Worm (Caenorhabditis elegans): ENCODE measurements around the gene F33H12.1.
"Not testable (repeated sequence)": the region's sequence is repeated elsewhere in the genome, so short reads cannot be mapped to it uniquely, and the experiment has no call there.

F33H12.1 gene

DNA sequence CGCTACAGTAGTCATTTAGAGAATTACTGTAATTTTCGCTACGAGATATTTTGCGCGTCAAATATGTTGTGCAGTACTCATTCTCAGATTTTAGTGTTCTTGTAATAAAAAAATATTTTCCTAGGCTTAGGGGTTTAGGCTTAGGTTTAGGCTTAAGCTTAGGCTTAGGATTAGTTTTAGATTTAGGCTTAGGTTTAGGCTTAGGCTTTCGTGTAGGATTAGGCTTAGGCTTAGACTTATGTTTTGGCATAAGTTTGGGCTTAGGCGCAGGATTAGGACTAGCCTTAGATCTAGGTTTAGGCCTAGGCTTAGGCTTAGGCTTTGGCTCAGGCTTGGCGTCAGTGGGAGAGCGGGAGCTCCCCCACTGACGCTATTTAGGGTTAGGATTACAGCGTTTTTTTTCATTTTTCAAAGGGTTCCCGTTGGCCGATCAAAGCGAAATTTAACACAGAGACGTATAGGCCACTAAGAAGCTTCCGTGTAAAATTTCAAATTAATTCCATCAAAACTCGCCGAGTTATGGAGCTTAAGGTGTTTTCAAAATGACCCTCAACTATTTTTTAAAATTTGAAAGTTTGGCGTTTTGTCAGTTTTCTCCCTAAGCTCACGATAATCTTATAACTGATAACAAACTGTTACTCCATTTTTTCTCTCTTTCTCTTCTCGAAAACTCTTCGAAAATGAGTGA, 39.3 kb downstream of the F33H12.1 start, which contains the start of gene F22E5.8:
F22E5.8 (plus strand) TSS at position 638 of the 688 bp plus-strand sequence.
- TF ChIP-seq egl-13, vab-15, nhr-28 (tag; optimal IDR thresholded peaks at IDR 0.05): not testable (repeated sequence)

DNA sequence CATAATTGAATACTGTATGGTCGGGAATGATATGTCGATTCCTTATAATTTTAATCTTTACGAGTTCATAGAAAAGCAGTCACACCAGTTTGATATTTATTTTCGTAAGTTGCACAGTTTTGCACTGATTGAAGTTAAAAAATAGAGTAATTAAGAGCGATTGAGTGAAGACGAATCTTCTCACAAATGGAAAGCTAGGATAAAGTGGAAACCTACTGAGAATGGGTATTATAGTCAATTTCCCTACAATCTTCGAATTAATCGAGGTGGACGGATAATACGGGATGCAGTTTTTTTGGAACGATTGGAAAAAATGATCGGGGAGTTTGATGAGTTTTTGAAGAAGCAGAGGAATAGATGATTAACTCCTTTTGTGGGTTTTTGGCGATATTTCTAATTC, 40.7 kb downstream of the F33H12.1 start, which contains the start of gene F22E5.23:
F22E5.23 (plus strand) TSS at position 301 of the 400 bp plus-strand sequence.
- TF ChIP-seq unc-98 (GFP tag; IDR thresholded peaks at IDR 0.05) (no peak), Y116A8C.19 (tag; optimal IDR thresholded peaks at IDR 0.05; ENCODE audit: borderline replicate concordance) (no peak), tbx-2 (tag; optimal IDR thresholded peaks at IDR 0.05) (no peak), C16A3.4 (tag; optimal IDR thresholded peaks at IDR 0.05) (no peak), pag-3 (tag; optimal IDR thresholded peaks at IDR 0.05; ENCODE audit: borderline replicate concordance, insufficient read depth) (no peak), nhr-84 (tag; optimal IDR thresholded peaks at IDR 0.05) (no peak), nhr-237 (tag; optimal IDR thresholded peaks at IDR 0.05) (no peak), ama-1 (optimal IDR thresholded peaks at IDR 0.05) (no peak), ceh-8 (GFP tag; optimal IDR thresholded peaks at IDR 0.05) (no peak), lin-15B (tag; optimal IDR thresholded peaks at IDR 0.05) (no peak), unc-130 (tag; optimal IDR thresholded peaks at IDR 0.05) (no peak), jun-1 (tag; optimal IDR thresholded peaks at IDR 0.05) (no peak), egl-13 (tag; optimal IDR thresholded peaks at IDR 0.05) (no peak)

DNA sequence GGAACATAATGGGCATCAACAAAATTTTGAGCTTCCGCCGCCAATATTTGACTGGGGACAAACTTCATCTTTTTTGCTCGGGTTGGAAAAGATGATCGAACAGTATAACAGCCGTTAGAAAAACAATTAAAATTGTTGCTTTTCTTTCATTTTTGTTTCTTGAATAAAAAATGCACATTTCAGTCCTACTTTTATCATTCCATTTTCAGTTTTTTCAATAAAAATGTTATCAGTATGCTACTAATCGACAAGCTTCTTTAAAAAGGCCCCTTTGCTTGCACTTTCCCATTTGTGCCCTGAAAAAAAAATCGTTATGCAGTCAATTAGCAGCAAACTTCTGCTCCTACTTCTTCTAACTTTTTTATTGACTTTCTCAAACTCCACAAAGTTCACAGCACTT, 41.5 kb downstream of the F33H12.1 start, which contains the start of gene F22E5.7:
F22E5.7 (plus strand) TSS at position 301 of the 400 bp plus-strand sequence.
- TF ChIP-seq efl-1 (optimal IDR thresholded peaks at IDR 0.05) (no peak), efl-1 (GFP tag; optimal IDR thresholded peaks at IDR 0.05 in 1 of 2) (no peak), nhr-84 (tag; optimal IDR thresholded peaks at IDR 0.05) (no peak), lin-39 (tag; optimal IDR thresholded peaks at IDR 0.05) (no peak)

DNA sequence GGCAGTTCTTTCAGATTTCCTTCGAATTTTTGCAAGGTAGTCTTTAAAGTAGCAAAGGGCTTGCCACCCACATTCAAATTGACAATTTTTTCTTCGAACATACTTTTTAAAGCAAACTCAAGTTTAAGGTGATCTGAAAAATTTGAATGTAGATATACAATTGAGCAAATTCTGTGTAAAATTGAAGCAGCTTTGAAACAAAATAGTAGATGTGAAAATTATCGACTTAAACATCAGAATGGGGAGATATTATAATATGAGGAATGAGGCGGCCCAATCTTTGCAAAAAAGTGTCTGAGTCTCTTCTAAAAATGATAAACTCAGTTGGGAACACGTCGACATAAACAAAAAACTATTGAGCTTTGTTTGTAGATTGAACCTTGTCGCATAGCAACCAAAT, 44.2 kb downstream of the F33H12.1 start, which contains the start of gene F22E5.11:
F22E5.11 (minus strand) TSS at position 101 of the 400 bp plus-strand sequence.
- TF ChIP-seq nhr-47 (tag; optimal IDR thresholded peaks at IDR 0.05) (no peak), ceh-90 (tag; optimal IDR thresholded peaks at IDR 0.05) (no peak), nhr-90 (tag; optimal IDR thresholded peaks at IDR 0.05; ENCODE audit: poor library complexity) (no peak), Y116A8C.19 (tag; optimal IDR thresholded peaks at IDR 0.05; ENCODE audit: borderline replicate concordance) (no peak)

DNA sequence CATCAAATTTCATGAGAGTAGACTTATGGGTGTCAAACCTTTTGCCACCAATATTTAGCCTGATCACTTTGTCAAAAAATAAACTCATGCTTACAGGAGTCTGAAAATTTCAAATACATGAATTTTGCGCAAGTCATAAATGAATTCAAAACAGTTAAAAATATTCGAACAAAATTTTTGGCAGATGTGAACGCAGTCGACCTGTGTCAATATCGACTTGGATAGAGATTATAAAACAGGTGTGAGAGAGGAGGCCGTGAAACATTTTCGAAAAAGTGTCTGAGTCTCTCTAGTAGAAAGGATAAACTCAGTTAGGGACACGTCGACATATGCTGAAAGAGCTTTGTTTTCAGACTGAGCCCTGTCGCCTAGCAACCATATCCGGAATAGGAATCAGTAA, 46.5 kb downstream of the F33H12.1 start, which contains the start of gene F22E5.12:
F22E5.12 (minus strand) TSS at position 101 of the 400 bp plus-strand sequence.
- TF ChIP-seq xbp-1 (tag; optimal IDR thresholded peaks at IDR 0.05): peak; percentile 2

DNA sequence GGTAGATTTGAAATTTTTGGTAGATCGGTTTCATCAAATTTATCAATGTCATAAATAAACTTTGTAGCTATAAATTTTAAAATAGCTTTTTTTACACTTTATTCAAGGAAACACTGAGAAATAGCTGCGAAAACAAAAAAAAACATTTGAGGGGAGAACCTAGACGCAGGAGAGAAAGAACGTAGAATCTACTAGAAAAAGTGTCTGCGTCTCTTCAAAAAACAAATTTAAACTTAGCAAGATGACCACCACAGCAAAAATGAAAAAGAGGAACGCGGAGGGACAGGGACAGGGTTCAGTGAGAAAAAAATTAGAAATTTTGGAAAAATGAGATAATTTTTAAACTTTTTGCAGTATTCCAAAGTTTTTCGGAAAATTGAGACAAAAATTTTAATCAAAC, 48.7 kb downstream of the F33H12.1 start:
- TF ChIP-seq mef-2 (tag; optimal IDR thresholded peaks at IDR 0.05) (no peak), F16B12.6 (tag; optimal IDR thresholded peaks at IDR 0.05) (no peak), swsn-7 (tag; optimal IDR thresholded peaks at IDR 0.05) (peak; percentile 47), lin-39 (tag; optimal IDR thresholded peaks at IDR 0.05) (no peak), lsy-2 (tag; optimal IDR thresholded peaks at IDR 0.05) (peak; percentile 26 to 51), mep-1 (tag; optimal IDR thresholded peaks at IDR 0.05) (peak; percentile 44), lin-35 (GFP tag; optimal IDR thresholded peaks at IDR 0.05) (peak; percentile 5 to 11), nhr-19 (GFP tag; conservative IDR thresholded peaks at IDR 0.05) (0 out of 2 replicates have a peak, but pooled peaks have one; percentile 9), nhr-71 (tag; optimal IDR thresholded peaks at IDR 0.05) (peak; percentile 61), lin-13 (GFP tag; optimal IDR thresholded peaks at IDR 0.05) (peak; percentile 38), fkh-8 (tag; optimal IDR thresholded peaks at IDR 0.05) (peak; percentile 52), lin-14 (GFP tag; optimal IDR thresholded peaks at IDR 0.05) (peak; percentile 76), lir-3 (tag; optimal IDR thresholded peaks at IDR 0.05; ENCODE audit: poor library complexity) (no peak), nhr-28 (tag; optimal IDR thresholded peaks at IDR 0.05) (no peak), nhr-47 (tag; optimal IDR thresholded peaks at IDR 0.05) (peak; percentile 33), rnt-1 (tag; optimal IDR thresholded peaks at IDR 0.05) (peak; percentile 48), xbp-1 (tag; optimal IDR thresholded peaks at IDR 0.05) (peak; percentile 21), skn-1 (tag; optimal IDR thresholded peaks at IDR 0.05) (peak; percentile 27), nhr-84 (tag; optimal IDR thresholded peaks at IDR 0.05) (no peak), nhr-20 (tag; optimal IDR thresholded peaks at IDR 0.05) (peak; percentile 49), zip-4 (GFP tag; optimal IDR thresholded peaks at IDR 0.05) (no peak), dpl-1 (GFP tag; optimal IDR thresholded peaks at IDR 0.05) (peak; percentile 9 to 54 (median 35)), nhr-85 (tag) (peak; percentile 47), efl-1 (optimal IDR thresholded peaks at IDR 0.05) (peak; percentile 50 to 61), efl-1 (GFP tag; optimal IDR thresholded peaks at IDR 0.05 in 1 of 2) (peak; percentile 34 to 67)

All from whole organism, L1 larva.